Worm (Caenorhabditis elegans) whole organism, L4 larva: ENCODE data around the gene chpf-1.

ENCODE experiments used
- F26F4.8 ChIP-seq: fragments of 200-800 bp; sonication (Bioruptor generic); conservative IDR thresholded peaks from 2 replicates; pipeline ENCODE4 v1.3.6; 2022; ENCODE audit warnings: missing genetic modification characterization, missing compliant biosample characterization
- F37D6.2 ChIP-seq: sonication (generic microtip); optimal IDR thresholded peaks from 2 replicates; lab custom pipeline; 2016; ENCODE audit warnings: mild to moderate bottlenecking, missing genetic modification characterization, missing compliant biosample characterization
- F49E8.2 ChIP-seq: sonication (generic microtip); optimal IDR thresholded peaks from 2 replicates; lab custom pipeline; 2016; ENCODE audit warnings: missing compliant biosample characterization, mild to moderate bottlenecking, missing genetic modification characterization, borderline replicate concordance
- T20F7.1 ChIP-seq: fragments of 200-800 bp; sonication (Bioruptor generic); optimal IDR thresholded peaks from 2 replicates; lab custom pipeline; 2018; ENCODE audit warnings: mild to moderate bottlenecking, missing genetic modification characterization, missing compliant biosample characterization
- T26A8.4 ChIP-seq: fragments of 200-800 bp; sonication (Bioruptor generic); IDR thresholded peaks from 2 replicates; pipeline ENCODE4 v1.3.6; 2022; ENCODE audit warnings: missing genetic modification characterization, missing compliant biosample characterization
- Y105C5A.15 ChIP-seq: fragments of 200-800 bp; sonication (Bioruptor generic); IDR thresholded peaks from 2 replicates; pipeline ENCODE4 v1.3.6; 2022; ENCODE audit warnings: missing genetic modification characterization, missing compliant biosample characterization
- Y75B8A.6 ChIP-seq: fragments of 200-800 bp; sonication (Bioruptor generic); IDR thresholded peaks from 2 replicates; pipeline ENCODE4 v1.3.6; 2022; ENCODE audit warnings: missing genetic modification reagents, missing genetic modification characterization, missing compliant biosample characterization
- aha-1 ChIP-seq: fragments of 150-350 bp; peaks from one replicate; lab custom pipeline; 2014; ENCODE audit warnings: missing biosample characterization, missing genetic modification characterization
- ama-1 ChIP-seq: fragments of 150-350 bp; optimal IDR thresholded peaks from 2 replicates; lab custom pipeline; 2014; ENCODE audit warnings: inconsistent platforms, mixed read lengths
- arid-1 ChIP-seq: fragments of 200-800 bp; sonication (Bioruptor generic); conservative IDR thresholded peaks from 2 replicates; pipeline ENCODE4 v1.3.6; 2022; ENCODE audit warnings: missing genetic modification reagents, missing genetic modification characterization, missing compliant biosample characterization
- attf-4 ChIP-seq: sonication (generic microtip); optimal IDR thresholded peaks from 3 replicates; lab custom pipeline; 2017; ENCODE audit warnings: missing biosample characterization, missing genetic modification characterization
- cey-2 ChIP-seq: sonication (generic microtip); optimal IDR thresholded peaks from 3 replicates; lab custom pipeline; 2017; ENCODE audit warnings: missing genetic modification characterization, mild to moderate bottlenecking, missing compliant biosample characterization, antibody characterized with exemption, borderline replicate concordance; ENCODE audit not compliant: insufficient read depth
- ctbp-1 ChIP-seq: fragments of 200-800 bp; sonication (Bioruptor generic); IDR thresholded peaks from 2 replicates; pipeline ENCODE4 v1.3.6; 2022; ENCODE audit warnings: missing genetic modification reagents, missing genetic modification characterization, missing compliant biosample characterization
- daf-16 ChIP-seq, 3 experiments: sonication (generic microtip); optimal IDR thresholded peaks; 2 replicates each; lab custom pipeline; 2016 to 2017; ENCODE audit warnings: missing genetic modification characterization in 3 of 3, missing genetic modification reagents in 3 of 3, mild to moderate bottlenecking in 2 of 3, missing compliant biosample characterization in 2 of 3, missing biosample characterization in 1 of 3, moderate library complexity in 1 of 3
- dmd-6 ChIP-seq: fragments of 200-800 bp; sonication (Bioruptor generic); IDR thresholded peaks from 2 replicates; pipeline ENCODE4 v1.3.6; 2022; ENCODE audit warnings: missing genetic modification reagents, missing genetic modification characterization, missing compliant biosample characterization
- dmd-8 ChIP-seq: fragments of 200-800 bp; sonication (Bioruptor generic); IDR thresholded peaks from 2 replicates; pipeline ENCODE4 v1.3.6; 2022; ENCODE audit warnings: missing genetic modification characterization, missing compliant biosample characterization
- dmd-9 ChIP-seq: fragments of 200-800 bp; sonication (Bioruptor generic); IDR thresholded peaks from 2 replicates; pipeline ENCODE4 v1.3.6; 2022; ENCODE audit warnings: missing genetic modification reagents, missing genetic modification characterization, missing compliant biosample characterization
- duxl-1 ChIP-seq: sonication (generic microtip); optimal IDR thresholded peaks from 2 replicates; lab custom pipeline; 2016; ENCODE audit warnings: mild to moderate bottlenecking, missing genetic modification characterization, moderate library complexity, missing compliant biosample characterization; ENCODE audit not compliant: poor library complexity
- egl-43 ChIP-seq: fragments of 200-800 bp; sonication (Bioruptor generic); IDR thresholded peaks from 2 replicates; pipeline ENCODE4 v1.3.6; 2022; ENCODE audit warnings: missing genetic modification reagents, missing genetic modification characterization, missing compliant biosample characterization
- fos-1 ChIP-seq: fragments of 150-350 bp; optimal IDR thresholded peaks from 2 replicates; lab custom pipeline; 2014; ENCODE audit warnings: missing biosample characterization, missing genetic modification characterization
- lim-7 ChIP-seq: fragments of 200-800 bp; sonication (Bioruptor generic); IDR thresholded peaks from 2 replicates; pipeline ENCODE4 v1.3.6; 2022; ENCODE audit warnings: missing genetic modification characterization, missing compliant biosample characterization
- lin-29 ChIP-seq: fragments of 200-800 bp; sonication (Bioruptor generic); IDR thresholded peaks from 2 replicates; pipeline ENCODE4 v1.3.6; 2022; ENCODE audit warnings: missing genetic modification reagents, missing genetic modification characterization, missing compliant biosample characterization
- lin-38 ChIP-seq: fragments of 200-800 bp; sonication (Bioruptor generic); IDR thresholded peaks from 2 replicates; pipeline ENCODE4 v1.3.6; 2022; ENCODE audit warnings: missing genetic modification reagents, missing genetic modification characterization, missing compliant biosample characterization
- mep-1 ChIP-seq: fragments of 150-350 bp; sonication (generic microtip); optimal IDR thresholded peaks from 3 replicates; lab custom pipeline; 2014; ENCODE audit warnings: missing biosample characterization, missing genetic modification characterization
- mes-2 ChIP-seq: sonication (generic microtip); optimal IDR thresholded peaks from 2 replicates; lab custom pipeline; 2016; ENCODE audit warnings: missing genotype, mild to moderate bottlenecking, missing genetic modification characterization, missing compliant biosample characterization; ENCODE audit not compliant: poor library complexity, severe bottlenecking
- mxl-2 ChIP-seq: fragments of 200-800 bp; sonication (Bioruptor generic); conservative IDR thresholded peaks from 2 replicates; pipeline ENCODE4 v1.3.6; 2022; ENCODE audit warnings: missing genetic modification reagents, missing genetic modification characterization, missing compliant biosample characterization
- mxl-3 ChIP-seq: fragments of 200-800 bp; sonication (Bioruptor generic); optimal IDR thresholded peaks from 2 replicates; lab custom pipeline; 2018; ENCODE audit warnings: mild to moderate bottlenecking, missing genetic modification characterization, missing compliant biosample characterization
- nhr-10 ChIP-seq: fragments of 150-350 bp; optimal IDR thresholded peaks from 2 replicates; lab custom pipeline; 2014; ENCODE audit warnings: missing biosample characterization, missing genetic modification characterization
- nhr-11 ChIP-seq: fragments of 150-350 bp; optimal IDR thresholded peaks from 2 replicates; lab custom pipeline; 2014; ENCODE audit warnings: missing biosample characterization, missing genetic modification characterization
- nhr-76 ChIP-seq: fragments of 150-350 bp; optimal IDR thresholded peaks from 2 replicates; lab custom pipeline; 2014; ENCODE audit warnings: missing biosample characterization, missing genetic modification characterization
- saeg-2 ChIP-seq: fragments of 200-800 bp; sonication (Bioruptor generic); IDR thresholded peaks from 2 replicates; pipeline ENCODE4 v1.3.6; 2022; ENCODE audit warnings: missing genetic modification reagents, missing genetic modification characterization, missing compliant biosample characterization
- skn-1 ChIP-seq: fragments of 150-350 bp; optimal IDR thresholded peaks from 2 replicates; lab custom pipeline; 2014; ENCODE audit warnings: missing biosample characterization, missing genetic modification characterization
- tra-1 ChIP-seq: fragments of 200-800 bp; sonication (Bioruptor generic); IDR thresholded peaks from 2 replicates; pipeline ENCODE4 v1.3.6; 2022; ENCODE audit warnings: missing genetic modification reagents, missing genetic modification characterization, missing compliant biosample characterization
- unc-39 ChIP-seq: sonication (generic microtip); optimal IDR thresholded peaks from 2 replicates; lab custom pipeline; 2017; ENCODE audit warnings: missing biosample characterization, missing genetic modification characterization
- vab-7 ChIP-seq: fragments of 200-800 bp; sonication (Bioruptor generic); IDR thresholded peaks from 2 replicates; pipeline ENCODE4 v1.3.6; 2022; ENCODE audit warnings: missing genetic modification reagents, missing genetic modification characterization, missing compliant biosample characterization
- zag-1 ChIP-seq: fragments of 150-350 bp; optimal IDR thresholded peaks from 2 replicates; lab custom pipeline; 2014; ENCODE audit warnings: missing biosample characterization, missing genetic modification characterization
- zfp-2 ChIP-seq: sonication (generic microtip); optimal IDR thresholded peaks from 2 replicates; lab custom pipeline; 2016; ENCODE audit warnings: mild to moderate bottlenecking, missing genetic modification characterization, missing compliant biosample characterization
- zfp-3 ChIP-seq: fragments of 200-800 bp; sonication (Bioruptor generic); conservative IDR thresholded peaks from 2 replicates; pipeline ENCODE4 v1.3.6; 2022; ENCODE audit warnings: missing genetic modification reagents, missing genetic modification characterization, missing compliant biosample characterization
- ztf-11 ChIP-seq: fragments of 150-350 bp; optimal IDR thresholded peaks from 2 replicates; lab custom pipeline; 2014; ENCODE audit warnings: missing biosample characterization, missing genetic modification characterization
- ztf-7 ChIP-seq: fragments of 150-350 bp; optimal IDR thresholded peaks from 2 replicates; lab custom pipeline; 2014; ENCODE audit warnings: missing biosample characterization, missing genetic modification characterization

Gene chpf-1

DNA sequence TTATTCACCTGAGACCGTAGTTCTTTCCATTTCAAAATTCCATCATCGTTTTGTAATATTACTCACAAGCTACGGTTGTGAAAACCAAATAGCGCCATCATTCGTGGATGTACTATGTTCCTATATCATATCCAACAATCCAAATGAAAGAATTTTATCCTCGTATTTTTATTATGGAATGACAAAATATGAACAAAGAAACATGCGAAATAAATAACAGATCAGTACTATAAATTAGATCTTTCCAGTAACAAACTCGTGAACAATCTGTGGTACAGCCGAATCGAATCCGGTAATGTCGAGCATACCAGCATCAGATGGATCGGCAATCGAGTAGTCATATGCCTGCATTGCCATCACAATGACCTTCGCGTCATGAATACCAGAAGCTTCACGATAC lies 49.4 kb upstream of the chpf-1 start (continued):
- TF ChIP-seq ama-1 (peak; percentile 80), lim-7 (GFP tag; lab: Robert Waterston, UW) (no peak), F26F4.8 (GFP tag; lab: Robert Waterston, UW) (no peak), unc-39 (no peak), fos-1 (tag; lab: Kevin White, UChicago) (peak; percentile 23), mxl-3 (GFP tag; lab: Kevin White, UChicago) (no peak), nhr-76 (tag; lab: Kevin White, UChicago) (no peak), F37D6.2 (tag; lab: Kevin White, UChicago) (no peak), nhr-11 (tag; lab: Kevin White, UChicago) (no peak), vab-7 (no peak), duxl-1 (tag; lab: Kevin White, UChicago) (no peak), saeg-2 (no peak), egl-43 (no peak), dmd-9 (GFP tag; lab: Robert Waterston, UW) (no peak), arid-1 (no peak), ztf-11 (no peak), mes-2 (tag; lab: Kevin White, UChicago) (no peak), aha-1 (peak; percentile 76), Y75B8A.6 (GFP tag; lab: Robert Waterston, UW) (no peak), mep-1 (tag; lab: Kevin White, UChicago) (peak; percentile 8), lin-29 (GFP tag; lab: Robert Waterston, UW) (no peak), nhr-10 (tag; lab: Kevin White, UChicago) (no peak), ctbp-1 (no peak), dmd-6 (no peak), F49E8.2 (tag; lab: Kevin White, UChicago) (no peak), daf-16 (GFP tag; optimal IDR thresholded peaks at IDR 0.05; lab: Kevin White, UChicago) (no peak), daf-16 (tag; optimal IDR thresholded peaks at IDR 0.05; lab: Kevin White, UChicago) (peak; percentile 15), T26A8.4 (GFP tag; lab: Robert Waterston, UW) (no peak), tra-1 (GFP tag; lab: Robert Waterston, UW) (no peak), cey-2 (tag; lab: Kevin White, UChicago) (no peak), attf-4 (tag; lab: Kevin White, UChicago) (no peak), mxl-2 (GFP tag; lab: Robert Waterston, UW) (no peak), T20F7.1 (GFP tag; lab: Kevin White, UChicago) (no peak), zfp-3 (GFP tag; lab: Robert Waterston, UW) (no peak)

ce11 chrV:10249515-10249914 lies 46.2 kb upstream of the chpf-1 start:
- TF ChIP-seq aha-1: peak; percentile 94
- no peak for TF ChIP-seq duxl-1 (tag; lab: Kevin White, UChicago)
- TF ChIP-seq daf-16 (GFP tag; optimal IDR thresholded peaks at IDR 0.05; lab: Kevin White, UChicago): peak in 1 of 2 experiments; percentile 72
- TF ChIP-seq daf-16 (tag; optimal IDR thresholded peaks at IDR 0.05; lab: Kevin White, UChicago): peak; percentile 7
- TF ChIP-seq skn-1 (tag; lab: Kevin White, UChicago): no peak
- TF ChIP-seq zag-1 (tag; lab: Kevin White, UChicago): no peak
- TF ChIP-seq Y105C5A.15 (GFP tag; lab: Robert Waterston, UW): no peak
- TF ChIP-seq lin-38 (GFP tag; lab: Robert Waterston, UW): no peak
- no peak for TF ChIP-seq zfp-2 (tag; lab: Kevin White, UChicago)
- no peak for TF ChIP-seq ztf-7 (tag; lab: Kevin White, UChicago)
- TF ChIP-seq nhr-11 (tag; lab: Kevin White, UChicago): no peak
- no peak for TF ChIP-seq dmd-8
- TF ChIP-seq saeg-2: no peak
